Fruit fly (Drosophila melanogaster): ENCODE results near the gene drm.

- TF ChIP-seq CG14655 (GFP tag; optimal IDR thresholded peaks at IDR 0.05) (no peak), gl (tag; optimal IDR thresholded peaks at IDR 0.05) (no peak), EcR (GFP tag; optimal IDR thresholded peaks at IDR 0.05) (no peak), CG32121 (GFP tag; IDR thresholded peaks at IDR 0.05) (no peak), rn (GFP tag; IDR thresholded peaks at IDR 0.05) (no peak), CG34367 (tag; optimal IDR thresholded peaks at IDR 0.05) (no peak), CG9948 (tag; optimal IDR thresholded peaks at IDR 0.05) (no peak), Pif1A (GFP tag; optimal IDR thresholded peaks at IDR 0.05) (no peak), Pif1B (GFP tag; optimal IDR thresholded peaks at IDR 0.05) (no peak), Snoo (tag; optimal IDR thresholded peaks at IDR 0.05) (no peak), CG13204 (GFP tag; optimal IDR thresholded peaks at IDR 0.05) (no peak), CG15710 (tag; optimal IDR thresholded peaks at IDR 0.05) (no peak)
These were observed 31.5 kb downstream of the drm start for dm6 chr2L:3570566-3570965.
